Worm (Caenorhabditis elegans): ENCODE data around the gene srg-31.

The srg-31 gene

DNA sequence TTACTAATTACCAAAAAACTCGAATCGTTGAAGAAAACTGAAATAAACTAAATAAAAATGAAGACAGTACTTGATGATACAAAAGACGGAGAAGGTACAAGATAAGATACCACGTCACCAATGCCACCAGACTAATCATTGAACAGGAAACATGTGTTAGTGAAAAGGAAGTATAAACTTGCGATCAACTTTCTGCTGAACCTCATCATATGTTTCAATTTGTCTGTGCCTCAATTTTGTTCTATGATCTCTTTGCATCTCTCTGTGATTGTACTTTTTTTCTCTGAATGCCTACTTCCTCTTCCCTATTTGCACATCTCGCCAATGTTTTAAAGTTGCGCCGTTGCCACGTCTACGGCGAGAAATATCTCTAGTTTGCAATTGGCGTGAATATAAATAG, 40.3 kb upstream of the srg-31 start (continued):
- TF ChIP-seq zag-1 (tag; optimal IDR thresholded peaks at IDR 0.05): no peak
- peak in 1 of 2 experiments; percentile 36 for TF ChIP-seq lsy-2 (tag; optimal IDR thresholded peaks at IDR 0.05)
- no peak for TF ChIP-seq aly-2 (tag; optimal IDR thresholded peaks at IDR 0.05)
- peak; percentile 84 for TF ChIP-seq nhr-21 (tag; optimal IDR thresholded peaks at IDR 0.05)
- TF ChIP-seq nhr-6 (tag; optimal IDR thresholded peaks at IDR 0.05): peak; percentile 37
- peak; percentile 76 for TF ChIP-seq nhr-129 (tag; optimal IDR thresholded peaks at IDR 0.05)
- TF ChIP-seq nhr-12 (tag; optimal IDR thresholded peaks at IDR 0.05): no peak
- TF ChIP-seq elt-1 (tag; optimal IDR thresholded peaks at IDR 0.05): no peak
- TF ChIP-seq nhr-25 (tag; optimal IDR thresholded peaks at IDR 0.05): peak; percentile 46
- no peak for TF ChIP-seq mab-5 (tag; optimal IDR thresholded peaks at IDR 0.05)
- no peak for TF ChIP-seq elt-3 (tag; optimal IDR thresholded peaks at IDR 0.05)
- no peak for TF ChIP-seq nhr-10 (tag; optimal IDR thresholded peaks at IDR 0.05)
- no peak for TF ChIP-seq lin-13 (GFP tag; optimal IDR thresholded peaks at IDR 0.05)
- TF ChIP-seq egl-27 (tag; optimal IDR thresholded peaks at IDR 0.05): peak; percentile 42
- TF ChIP-seq sma-3 (GFP tag; optimal IDR thresholded peaks at IDR 0.05): peak; percentile 65
- TF ChIP-seq ztf-11 (tag; optimal IDR thresholded peaks at IDR 0.05): no peak
- peak; percentile 63 for TF ChIP-seq F13H6.1 (tag; optimal IDR thresholded peaks at IDR 0.05)
- no peak for TF ChIP-seq dmd-4 (tag; optimal IDR thresholded peaks at IDR 0.05)
- no peak for TF ChIP-seq mdl-1 (tag; optimal IDR thresholded peaks at IDR 0.05)
- no peak for TF ChIP-seq alr-1 (tag; optimal IDR thresholded peaks at IDR 0.05)
- peak; percentile 47 for TF ChIP-seq skn-1 (tag; optimal IDR thresholded peaks at IDR 0.05)
- TF ChIP-seq crh-2 (tag; optimal IDR thresholded peaks at IDR 0.05): peak; percentile 86
- no peak for TF ChIP-seq C34F6.9 (tag; optimal IDR thresholded peaks at IDR 0.05)

DNA sequence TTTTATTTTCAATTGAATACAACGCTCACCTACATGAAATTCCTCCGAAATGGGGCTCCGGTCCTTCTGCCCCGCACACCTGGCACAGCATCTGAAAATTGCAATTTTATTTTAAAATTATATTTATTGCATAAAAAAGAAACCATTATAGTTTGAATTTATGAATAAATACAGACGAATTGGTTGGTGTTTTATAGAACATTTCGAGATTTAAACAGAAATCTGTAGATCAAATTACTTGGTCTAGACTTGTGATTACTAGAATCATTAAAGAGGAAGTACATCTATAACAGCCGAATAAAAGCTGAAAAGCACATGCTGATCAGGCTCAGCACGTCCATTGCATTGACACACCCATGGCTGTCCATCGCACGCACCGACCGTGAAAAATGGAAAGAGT, 38.1 kb upstream of the srg-31 start, which contains the start of gene nhr-162:
TSS of gene nhr-162 (minus strand) at position 101 of the 400 bp plus-strand sequence.
- TF ChIP-seq Y55F3AM.14 (GFP tag; optimal IDR thresholded peaks at IDR 0.05) (no peak), elt-1 (tag; optimal IDR thresholded peaks at IDR 0.05) (no peak), C34F6.9 (tag; optimal IDR thresholded peaks at IDR 0.05) (no peak), lsy-2 (tag; optimal IDR thresholded peaks at IDR 0.05) (no peak), snpc-4 (tag; optimal IDR thresholded peaks at IDR 0.05) (no peak), unc-62 (GFP tag; optimal IDR thresholded peaks at IDR 0.05) (no peak), alr-1 (tag; optimal IDR thresholded peaks at IDR 0.05) (no peak), lin-11 (tag; optimal IDR thresholded peaks at IDR 0.05) (no peak), nhr-25 (tag; optimal IDR thresholded peaks at IDR 0.05) (no peak), nhr-77 (tag; optimal IDR thresholded peaks at IDR 0.05) (no peak), ztf-1 (GFP tag; conservative IDR thresholded peaks at IDR 0.05) (no peak), ceh-82 (tag; optimal IDR thresholded peaks at IDR 0.05) (no peak), peb-1 (tag; optimal IDR thresholded peaks at IDR 0.05) (no peak), zag-1 (tag; optimal IDR thresholded peaks at IDR 0.05) (no peak), sem-4 (tag; optimal IDR thresholded peaks at IDR 0.05) (no peak), R02D3.7 (tag; optimal IDR thresholded peaks at IDR 0.05) (no peak)

DNA sequence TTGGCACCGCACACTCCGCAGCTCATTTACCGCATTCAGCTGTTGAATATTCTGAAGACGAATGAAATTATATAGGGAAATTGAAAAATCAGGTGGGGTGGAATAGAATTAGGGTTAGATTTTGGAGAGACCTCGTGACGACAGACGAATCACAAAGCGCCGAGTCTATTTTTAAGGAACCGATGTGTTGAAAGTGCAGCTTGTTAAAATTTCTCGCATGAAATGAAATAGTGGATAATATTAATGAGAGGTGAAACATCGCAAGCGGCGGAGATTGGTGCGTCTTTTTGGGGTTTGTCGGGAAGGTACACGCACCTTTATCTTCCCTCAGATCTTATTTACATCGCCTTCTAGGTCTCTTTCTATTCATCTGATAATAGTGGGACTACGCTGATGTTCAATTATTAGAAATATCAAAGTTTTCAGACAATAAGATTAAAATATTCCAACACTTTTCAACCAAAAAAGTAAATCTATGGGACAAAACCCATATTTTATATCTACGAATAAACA, 36.0 kb upstream of the srg-31 start, which contains the start of gene nhr-140:
TSS of gene nhr-140 (minus strand) at position 51 of the 513 bp plus-strand sequence.
- no peak for TF ChIP-seq lin-13 (GFP tag; optimal IDR thresholded peaks at IDR 0.05)
- TF ChIP-seq lsy-2 (tag; optimal IDR thresholded peaks at IDR 0.05): no peak
- no peak for TF ChIP-seq aly-2 (tag; optimal IDR thresholded peaks at IDR 0.05)
- no peak for TF ChIP-seq sma-3 (GFP tag; optimal IDR thresholded peaks at IDR 0.05)
- TF ChIP-seq nhr-12 (tag; optimal IDR thresholded peaks at IDR 0.05): no peak
- TF ChIP-seq nhr-21 (tag; optimal IDR thresholded peaks at IDR 0.05): no peak
- no peak for TF ChIP-seq mdl-1 (tag; optimal IDR thresholded peaks at IDR 0.05)

DNA sequence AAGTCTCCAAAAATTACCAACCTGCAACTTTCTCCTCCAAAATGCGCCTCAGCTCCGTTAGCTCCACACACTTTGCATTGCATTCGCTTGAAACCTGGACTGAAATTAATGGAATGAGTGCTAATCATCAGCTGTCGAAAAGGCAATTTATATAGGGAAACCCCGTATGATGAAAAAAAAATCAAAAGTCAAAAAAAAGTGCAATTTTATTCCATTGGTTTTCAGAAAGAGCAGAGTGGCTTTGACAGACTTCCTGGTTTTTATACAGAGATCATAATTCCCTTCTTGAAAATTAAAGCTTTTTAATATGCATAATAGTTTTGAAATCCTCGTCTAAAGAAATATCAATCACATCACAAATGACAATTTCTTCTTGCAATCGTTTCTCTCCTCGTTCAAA, 34.0 kb upstream of the srg-31 start, which contains the start of gene nhr-139:
TSS of gene nhr-139 (minus strand) at position 101 of the 400 bp plus-strand sequence.
- TF ChIP-seq nhr-77 (tag; optimal IDR thresholded peaks at IDR 0.05): no peak
- no peak for TF ChIP-seq alr-1 (tag; optimal IDR thresholded peaks at IDR 0.05)
- no peak for TF ChIP-seq elt-3 (tag; optimal IDR thresholded peaks at IDR 0.05)
- TF ChIP-seq ama-1 (optimal IDR thresholded peaks at IDR 0.05): no peak
- no peak for TF ChIP-seq blmp-1 (tag; optimal IDR thresholded peaks at IDR 0.05; ENCODE audit: insufficient read depth)
- no peak for TF ChIP-seq sem-4 (tag; optimal IDR thresholded peaks at IDR 0.05)
- no peak for TF ChIP-seq nhr-237 (tag; optimal IDR thresholded peaks at IDR 0.05)
- TF ChIP-seq crh-2 (tag; optimal IDR thresholded peaks at IDR 0.05): no peak
- no peak for TF ChIP-seq fos-1 (tag; optimal IDR thresholded peaks at IDR 0.05)
- TF ChIP-seq snpc-4 (tag; optimal IDR thresholded peaks at IDR 0.05): no peak
- no peak for TF ChIP-seq sma-3 (GFP tag; optimal IDR thresholded peaks at IDR 0.05)
- TF ChIP-seq mab-5 (tag; optimal IDR thresholded peaks at IDR 0.05): no peak
- no peak for TF ChIP-seq elt-1 (tag; optimal IDR thresholded peaks at IDR 0.05)
- TF ChIP-seq unc-62 (GFP tag; optimal IDR thresholded peaks at IDR 0.05): no peak
- no peak for TF ChIP-seq mbf-1 (tag; optimal IDR thresholded peaks at IDR 0.05)
- no peak for TF ChIP-seq nhr-129 (tag; optimal IDR thresholded peaks at IDR 0.05)
- TF ChIP-seq zag-1 (tag; optimal IDR thresholded peaks at IDR 0.05): no peak
